Fruit fly (Drosophila melanogaster) whole organism, embryonic: ENCODE results near the gene Ppat-Dpck.

Experiments
- Atf3 ChIP-seq: fragments of 200-800 bp; sonication (Bioruptor generic); optimal IDR thresholded peaks from 3 replicates; lab custom pipeline; 2016; ENCODE audit warnings: missing biosample characterization, missing genetic modification characterization
- B-H1 ChIP-seq: fragments of 200-800 bp; sonication (Bioruptor generic); IDR thresholded peaks from 3 replicates; pipeline ENCODE4 v1.3.6; 2022; ENCODE audit warnings: missing biosample characterization, missing genetic modification characterization
- Bgb ChIP-seq: fragments of 200-800 bp; sonication (Bioruptor generic); IDR thresholded peaks from 2 replicates; pipeline ENCODE4 v1.3.6; 2022; ENCODE audit warnings: missing biosample characterization, missing genetic modification characterization; ENCODE audit not compliant: partially characterized antibody
- BtbVII ChIP-seq: fragments of 200-800 bp; sonication (Bioruptor generic); optimal IDR thresholded peaks from 3 replicates; lab custom pipeline; 2017; ENCODE audit warnings: missing biosample characterization, mild to moderate bottlenecking, missing genetic modification characterization
- CG10147 ChIP-seq: fragments of 200-800 bp; sonication (Bioruptor generic); optimal IDR thresholded peaks from 2 replicates; lab custom pipeline; 2019; ENCODE audit warnings: missing biosample characterization, mild to moderate bottlenecking, missing genetic modification characterization, moderate library complexity
- CG10565 ChIP-seq: fragments of 200-800 bp; sonication (Bioruptor generic); optimal IDR thresholded peaks from 3 replicates; lab custom pipeline; 2016; ENCODE audit warnings: missing biosample characterization, mild to moderate bottlenecking, missing genetic modification characterization
- CG11398 ChIP-seq: fragments of 200-800 bp; sonication (Bioruptor generic); optimal IDR thresholded peaks from 2 replicates; lab custom pipeline; 2016; ENCODE audit warnings: missing biosample characterization, missing genetic modification characterization
- CG11696 ChIP-seq: fragments of 200-800 bp; sonication (Bioruptor generic); IDR thresholded peaks from 2 replicates; pipeline ENCODE4 v1.3.6; 2022; ENCODE audit warnings: missing biosample characterization, missing genetic modification characterization
- CG11723 ChIP-seq: fragments of 200-800 bp; sonication (Bioruptor generic); optimal IDR thresholded peaks from 2 replicates; lab custom pipeline; 2017; ENCODE audit warnings: missing biosample characterization, mild to moderate bottlenecking, missing genetic modification characterization
- CG12659 ChIP-seq: fragments of 200-800 bp; sonication (Bioruptor generic); optimal IDR thresholded peaks from 3 replicates; lab custom pipeline; 2017; ENCODE audit warnings: mild to moderate bottlenecking, missing biosample characterization, missing genetic modification reagents, missing genetic modification characterization
- CG13775 ChIP-seq: fragments of 200-800 bp; sonication (Bioruptor generic); optimal IDR thresholded peaks from 3 replicates; lab custom pipeline; 2017; ENCODE audit warnings: missing biosample characterization, mild to moderate bottlenecking, missing genetic modification characterization
- CG17385 ChIP-seq: fragments of 200-800 bp; sonication (Bioruptor generic); optimal IDR thresholded peaks from 3 replicates; lab custom pipeline; 2018; ENCODE audit warnings: missing biosample characterization, mild to moderate bottlenecking, missing genetic modification characterization
- CG2712 ChIP-seq: fragments of 200-800 bp; optimal IDR thresholded peaks from 3 replicates; lab custom pipeline; 2019; ENCODE audit warnings: missing biosample characterization, mild to moderate bottlenecking, missing genetic modification characterization, moderate library complexity
- CG32772 ChIP-seq: fragments of 200-800 bp; sonication (Bioruptor generic); IDR thresholded peaks from 2 replicates; pipeline ENCODE4 v1.3.6; 2022; ENCODE audit warnings: missing biosample characterization, missing genetic modification characterization
- CG33213 ChIP-seq: fragments of 200-800 bp; sonication (Bioruptor generic); optimal IDR thresholded peaks from 3 replicates; lab custom pipeline; 2016; ENCODE audit warnings: missing biosample characterization, missing genetic modification characterization
- CG34422 ChIP-seq: fragments of 200-800 bp; sonication (Bioruptor generic); IDR thresholded peaks from 3 replicates; pipeline ENCODE4 v1.3.6; 2022; ENCODE audit warnings: missing biosample characterization, missing genetic modification characterization
- CG5245 ChIP-seq: fragments of 200-800 bp; sonication (Bioruptor generic); optimal IDR thresholded peaks from 3 replicates; lab custom pipeline; 2016; ENCODE audit warnings: missing biosample characterization, missing genetic modification characterization
- CG8388 ChIP-seq: fragments of 200-800 bp; sonication (Bioruptor generic); optimal IDR thresholded peaks from 2 replicates; lab custom pipeline; 2019; ENCODE audit warnings: missing biosample characterization, mild to moderate bottlenecking, missing genetic modification characterization, moderate library complexity
- CG9817 ChIP-seq: fragments of 200-800 bp; sonication (Bioruptor generic); optimal IDR thresholded peaks from 2 replicates; lab custom pipeline; 2018; ENCODE audit warnings: missing biosample characterization, mild to moderate bottlenecking, missing genetic modification characterization, moderate library complexity
- CG9876 ChIP-seq: fragments of 200-800 bp; sonication (Bioruptor generic); optimal IDR thresholded peaks from 2 replicates; lab custom pipeline; 2016; ENCODE audit warnings: missing biosample characterization, missing genetic modification characterization
- CTCF ChIP-seq: fragments of 200-800 bp; sonication (Bioruptor generic); optimal IDR thresholded peaks from 2 replicates; lab custom pipeline; 2017; ENCODE audit warnings: missing biosample characterization, mild to moderate bottlenecking, missing genetic modification characterization, moderate library complexity
- D19B ChIP-seq: fragments of 200-800 bp; sonication (Bioruptor generic); optimal IDR thresholded peaks from 2 replicates; lab custom pipeline; 2017; ENCODE audit warnings: missing biosample characterization, mild to moderate bottlenecking, missing genetic modification characterization
- Elba2 ChIP-seq: fragments of 200-800 bp; sonication (Bioruptor generic); optimal IDR thresholded peaks from 3 replicates; lab custom pipeline; 2016; ENCODE audit warnings: missing biosample characterization, missing genetic modification characterization
- HLH54F ChIP-seq: fragments of 200-800 bp; sonication (Bioruptor generic); optimal IDR thresholded peaks from 3 replicates; lab custom pipeline; 2016; ENCODE audit warnings: missing biosample characterization, missing genetic modification characterization
- Hr39 ChIP-seq: fragments of >200 bp; optimal IDR thresholded peaks from 2 replicates; lab custom pipeline; 2017
- Meics ChIP-seq: fragments of 200-800 bp; sonication (Bioruptor generic); optimal IDR thresholded peaks from 2 replicates; lab custom pipeline; 2017; ENCODE audit warnings: missing biosample characterization, mild to moderate bottlenecking, missing genetic modification characterization
- NC2β ChIP-seq: fragments of 200-800 bp; sonication (Bioruptor generic); optimal IDR thresholded peaks from 2 replicates; lab custom pipeline; 2016; ENCODE audit warnings: missing biosample characterization, missing genetic modification characterization
- Nf-YC ChIP-seq: fragments of 200-800 bp; optimal IDR thresholded peaks from 3 replicates; lab custom pipeline; 2019; ENCODE audit warnings: missing biosample characterization, mild to moderate bottlenecking, missing genetic modification characterization, moderate library complexity
- Rx ChIP-seq: fragments of 200-800 bp; sonication (Bioruptor generic); IDR thresholded peaks from 2 replicates; pipeline ENCODE4 v1.3.6; 2022; ENCODE audit warnings: missing biosample characterization, missing genetic modification characterization
- ci ChIP-seq: fragments of 200-800 bp; sonication (Bioruptor generic); IDR thresholded peaks from 3 replicates; pipeline ENCODE4 v1.3.6; 2022; ENCODE audit warnings: missing biosample characterization, missing genetic modification characterization
- crp ChIP-seq, 2 experiments: fragments of 200-800 bp; sonication (Bioruptor generic); optimal IDR thresholded peaks; 2 replicates in 1 of 2; 3 replicates in 1 of 2; lab custom pipeline; 2017; ENCODE audit warnings: missing biosample characterization in 2 of 2, missing genetic modification characterization in 2 of 2, mild to moderate bottlenecking in 1 of 2, moderate library complexity in 1 of 2
- dimm ChIP-seq: fragments of 200-800 bp; sonication (Bioruptor generic); IDR thresholded peaks from 2 replicates; pipeline ENCODE4 v1.3.6; 2022; ENCODE audit warnings: missing biosample characterization, missing genetic modification characterization
- dpn ChIP-seq, 2 experiments: fragments of 200-800 bp; sonication (Bioruptor generic); optimal IDR thresholded peaks; 3 replicates each; lab custom pipeline; 2016; ENCODE audit warnings: missing biosample characterization in 2 of 2, missing genetic modification characterization in 2 of 2
- fd96Cb ChIP-seq: fragments of 200-800 bp; sonication (Bioruptor generic); optimal IDR thresholded peaks from 2 replicates; lab custom pipeline; 2018; ENCODE audit warnings: missing biosample characterization, mild to moderate bottlenecking, missing genetic modification characterization, moderate library complexity
- fu2 ChIP-seq: fragments of 200-800 bp; sonication (Bioruptor generic); optimal IDR thresholded peaks from 2 replicates; lab custom pipeline; 2016; ENCODE audit warnings: missing biosample characterization, missing genetic modification characterization
- hb ChIP-seq: fragments of 200-800 bp; sonication (Bioruptor generic); IDR thresholded peaks from 3 replicates; pipeline ENCODE4 v1.3.6; 2022; ENCODE audit warnings: missing biosample characterization, missing genetic modification characterization; ENCODE audit not compliant: partially characterized antibody
- jigr1 ChIP-seq: fragments of 200-800 bp; sonication (Bioruptor generic); IDR thresholded peaks from 3 replicates; pipeline ENCODE4 v1.3.6; 2022; ENCODE audit warnings: missing biosample characterization, missing genetic modification characterization
- jumu ChIP-seq: fragments of 200-800 bp; sonication (Bioruptor generic); optimal IDR thresholded peaks from 3 replicates; lab custom pipeline; 2016; ENCODE audit warnings: missing biosample characterization, missing genetic modification characterization
- maf-S ChIP-seq: fragments of 200-800 bp; sonication (Bioruptor generic); optimal IDR thresholded peaks from 2 replicates; lab custom pipeline; 2016; ENCODE audit warnings: missing biosample characterization, missing genetic modification characterization
- nerfin-2 ChIP-seq: fragments of 200-800 bp; sonication (Bioruptor generic); IDR thresholded peaks from 2 replicates; pipeline ENCODE4 v1.3.6; 2022; ENCODE audit warnings: missing biosample characterization, missing genetic modification characterization; ENCODE audit not compliant: partially characterized antibody
- onecut ChIP-seq: fragments of 200-800 bp; sonication (Bioruptor generic); IDR thresholded peaks from 2 replicates; pipeline ENCODE4 v1.3.6; 2022; ENCODE audit warnings: missing biosample characterization, missing genetic modification characterization
- otp ChIP-seq: fragments of 200-800 bp; sonication (Bioruptor generic); IDR thresholded peaks from 3 replicates; pipeline ENCODE4, ENCODE4 v1.3.6; 2022; ENCODE audit warnings: missing biosample characterization, missing genetic modification characterization
- pho ChIP-seq: fragments of 200-800 bp; sonication (Bioruptor generic); optimal IDR thresholded peaks from 2 replicates; lab custom pipeline; 2016; ENCODE audit warnings: missing biosample characterization, missing genetic modification characterization
- prd ChIP-seq, 3 experiments: fragments of >200 bp in 2 of 3; fragments of 200-800 bp in 1 of 3; sonication (Bioruptor generic) in 1 of 3; optimal IDR thresholded peaks in 2 of 3; IDR thresholded peaks in 1 of 3; 2 replicates in 2 of 3; 3 replicates in 1 of 3; pipeline versions ENCODE4 v1.3.6 to Lab custom; 2017 to 2022; ENCODE audit warnings: missing biosample characterization in 1 of 3, missing genetic modification characterization in 1 of 3
- pum ChIP-seq: fragments of 200-800 bp; sonication (Bioruptor generic); optimal IDR thresholded peaks from 2 replicates; lab custom pipeline; 2016; ENCODE audit warnings: missing biosample characterization, missing genetic modification characterization
- ranshi ChIP-seq: fragments of 200-800 bp; sonication (Bioruptor generic); IDR thresholded peaks from 2 replicates; pipeline ENCODE4 v1.3.6; 2022; ENCODE audit warnings: missing biosample characterization, missing genetic modification characterization
- sqz ChIP-seq: fragments of 200-800 bp; sonication (Bioruptor generic); optimal IDR thresholded peaks from 3 replicates; lab custom pipeline; 2018; ENCODE audit warnings: missing biosample characterization, mild to moderate bottlenecking, missing genetic modification characterization
- sug ChIP-seq: fragments of 200-800 bp; optimal IDR thresholded peaks from 2 replicates; lab custom pipeline; 2019; ENCODE audit warnings: missing biosample characterization, mild to moderate bottlenecking, missing genetic modification characterization, moderate library complexity
- trem ChIP-seq: fragments of 200-800 bp; optimal IDR thresholded peaks from 3 replicates; lab custom pipeline; 2019; ENCODE audit warnings: missing biosample characterization, mild to moderate bottlenecking, missing genetic modification characterization, moderate library complexity
- vfl ChIP-seq: fragments of 200-800 bp; sonication (Bioruptor generic); optimal IDR thresholded peaks from 2 replicates; lab custom pipeline; 2016; ENCODE audit warnings: missing biosample characterization, missing genetic modification characterization

Ppat-Dpck gene

DNA sequence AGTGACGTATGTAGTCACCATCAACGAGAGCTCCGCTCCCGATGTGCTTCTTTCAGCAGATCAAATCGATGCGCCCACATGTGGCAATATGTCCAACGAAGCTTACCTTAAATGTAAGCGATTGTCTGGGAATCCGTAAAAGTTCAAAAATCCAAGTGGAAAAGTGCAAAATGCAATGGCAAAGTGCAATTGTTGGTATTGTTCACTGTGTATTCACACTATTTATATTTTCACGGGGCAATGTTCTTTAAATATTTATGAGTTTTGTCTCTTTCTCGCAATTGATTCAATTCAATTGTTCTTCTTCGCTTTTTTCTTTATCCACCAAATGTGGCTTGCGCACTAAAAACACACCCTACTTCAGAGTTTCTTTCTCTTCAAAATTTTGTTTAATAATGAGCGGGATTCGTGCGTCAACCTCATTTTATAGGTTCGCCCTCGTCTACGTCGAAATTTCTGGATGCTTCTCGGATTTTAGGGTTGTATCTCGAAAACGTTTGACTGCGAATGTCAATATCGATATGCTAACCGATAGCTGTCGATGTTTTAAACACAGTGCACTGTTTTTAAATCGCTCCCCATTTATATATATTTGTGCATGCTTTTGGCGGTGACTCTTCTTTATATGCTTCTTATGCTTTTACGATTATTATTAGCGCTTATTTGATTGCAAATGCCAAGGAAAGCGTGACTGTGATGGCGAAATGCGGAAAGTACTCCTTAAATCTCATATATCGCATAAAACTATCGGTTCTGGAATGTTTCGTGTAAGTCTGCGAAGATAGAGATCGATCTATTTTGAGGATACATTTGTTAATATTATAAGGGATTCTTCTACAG, 16.6 kb downstream of the Ppat-Dpck start, which contains the start of gene DnaJ-1 (continued):
- peak; percentile 59 for TF ChIP-seq onecut (GFP tag; lab: Robert Waterston, UW)
- TF ChIP-seq NC2β (GFP tag; lab: Kevin White, UChicago) = peak; percentile 68
- peak; percentile 13; the same call in 1 of the 3 replicates for TF ChIP-seq ci (GFP tag; lab: Robert Waterston, UW)
- no peak for TF ChIP-seq CG13775 (GFP tag; lab: Kevin White, UChicago)
- TF ChIP-seq sqz = peak; percentile 24
- peak; percentile 76 for TF ChIP-seq CG17385
- TF ChIP-seq Meics (GFP tag; lab: Kevin White, UChicago) = peak; percentile 39
- no peak for TF ChIP-seq HLH54F (GFP tag; lab: Kevin White, UChicago)
- peak; percentile 34 for TF ChIP-seq CG10147 (GFP tag; lab: Kevin White, UChicago)
- no peak for TF ChIP-seq CG9876
- TF ChIP-seq Bgb (GFP tag; lab: Robert Waterston, UW) = peak; percentile 98
- no peak for TF ChIP-seq prd (optimal IDR thresholded peaks at IDR 0.05; lab: Kevin White, UChicago)
- TF ChIP-seq prd (GFP tag; IDR thresholded peaks at IDR 0.05; lab: Robert Waterston, UW) = no peak
- peak; percentile 22 for TF ChIP-seq CG2712 (tag; lab: Kevin White, UChicago)
- no peak for TF ChIP-seq pum (GFP tag; lab: Kevin White, UChicago)
- TF ChIP-seq CG11696 = no peak
- no peak for TF ChIP-seq CG5245 (GFP tag; lab: Kevin White, UChicago)
- TF ChIP-seq CG34422 (GFP tag; lab: Robert Waterston, UW) = no peak; the same call in 2 of the 3 replicates
- TF ChIP-seq otp (GFP tag; lab: Robert Waterston, UW) = no peak
- no peak for TF ChIP-seq CG10565 (GFP tag; lab: Kevin White, UChicago)
- no peak for TF ChIP-seq dimm
- peak; percentile 97 for TF ChIP-seq hb (GFP tag; lab: Robert Waterston, UW)
- no peak for TF ChIP-seq pho (GFP tag; lab: Kevin White, UChicago)
- no peak for TF ChIP-seq CG9817 (tag; lab: Kevin White, UChicago)
- TF ChIP-seq BtbVII = peak; percentile 40
- no peak for TF ChIP-seq dpn (GFP tag; optimal IDR thresholded peaks at IDR 0.05; lab: Kevin White, UChicago)
- no peak for TF ChIP-seq Rx (GFP tag; lab: Robert Waterston, UW)
- no peak for TF ChIP-seq CG11398
- TF ChIP-seq CG33213 (GFP tag; lab: Kevin White, UChicago) = peak; percentile 60
- TF ChIP-seq CG11723 (GFP tag; lab: Kevin White, UChicago) = no peak
- no peak for TF ChIP-seq crp (GFP tag; optimal IDR thresholded peaks at IDR 0.05; lab: Kevin White, UChicago)
- TF ChIP-seq fd96Cb = no peak
- peak; percentile 5 for TF ChIP-seq sug (tag; lab: Kevin White, UChicago)
- peak; percentile 93 for TF ChIP-seq nerfin-2 (GFP tag; lab: Robert Waterston, UW)
- TF ChIP-seq ranshi (GFP tag; lab: Robert Waterston, UW) = no peak
- TF ChIP-seq CG8388 (GFP tag; lab: Kevin White, UChicago) = no peak
- TF ChIP-seq jigr1 = no peak
- no peak for TF ChIP-seq Hr39 (lab: Kevin White, UChicago)
- no peak for TF ChIP-seq CG32772 (GFP tag; lab: Robert Waterston, UW)
- peak; percentile 15 for TF ChIP-seq CTCF (GFP tag; lab: Kevin White, UChicago)
- no peak for TF ChIP-seq Atf3 (GFP tag; lab: Kevin White, UChicago)
- TF ChIP-seq D19B (GFP tag; lab: Kevin White, UChicago) = no peak
- no peak for TF ChIP-seq maf-S (GFP tag; lab: Kevin White, UChicago)
- peak; percentile 70 for TF ChIP-seq CG12659
- TF ChIP-seq Elba2 = no peak
- no peak for TF ChIP-seq jumu (GFP tag; lab: Kevin White, UChicago)
- TF ChIP-seq fu2 = peak; percentile 30
- peak; percentile 31 for TF ChIP-seq trem (tag; lab: Kevin White, UChicago)
- TF ChIP-seq Nf-YC (tag; lab: Kevin White, UChicago) = peak; percentile 13
- no peak for TF ChIP-seq B-H1
- TF ChIP-seq vfl (GFP tag; lab: Kevin White, UChicago) = no peak
